Worm (Caenorhabditis elegans) whole organism, L4/young adult: Measurements from ENCODE around the gene klp-7.

ENCODE experiments used
- W03F9.2 ChIP-seq: fragments of 150-350 bp; optimal IDR thresholded peaks from 2 replicates; lab custom pipeline; 2014; ENCODE audit warnings: missing biosample characterization, missing genetic modification characterization
- him-1 ChIP-seq: sonication (generic microtip); optimal IDR thresholded peaks from 2 replicates; lab custom pipeline; 2016; ENCODE audit warnings: missing genotype, missing genetic modification reagents, missing genetic modification characterization, missing compliant biosample characterization

DNA sequence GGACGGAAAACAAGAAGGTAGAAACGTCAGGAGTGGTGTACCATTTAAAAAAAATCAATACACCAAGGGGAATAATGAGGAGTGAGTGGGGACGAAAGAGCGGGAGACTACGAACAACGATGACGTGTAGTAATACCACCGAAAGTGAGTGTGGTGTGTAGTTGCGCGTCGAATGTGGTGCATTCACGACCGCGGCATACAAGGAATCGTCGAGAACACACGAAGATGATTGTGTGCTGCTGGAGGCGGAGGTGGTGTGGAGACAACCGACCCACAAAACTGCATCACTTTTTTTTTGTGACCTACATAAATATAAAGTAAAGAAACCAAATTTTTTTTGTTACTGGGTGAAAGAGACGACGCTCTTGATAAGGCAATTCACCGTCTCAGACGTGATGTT is 12.6 kb downstream of the klp-7 start:
- TF ChIP-seq him-1: no peak
- TF ChIP-seq W03F9.2: peak; percentile 27
